Fruit fly (Drosophila melanogaster) S2 (cell line): Measurements from ENCODE around the gene Shawn.

Experiments
- CG8478 ChIP-seq: fragments of >200 bp; optimal IDR thresholded peaks from 2 replicates; lab custom pipeline; 2018
- CTCF ChIP-seq, 2 experiments: fragments of >200 bp; optimal IDR thresholded peaks; 2 replicates each; lab custom pipeline; 2018

Gene Shawn

DNA sequence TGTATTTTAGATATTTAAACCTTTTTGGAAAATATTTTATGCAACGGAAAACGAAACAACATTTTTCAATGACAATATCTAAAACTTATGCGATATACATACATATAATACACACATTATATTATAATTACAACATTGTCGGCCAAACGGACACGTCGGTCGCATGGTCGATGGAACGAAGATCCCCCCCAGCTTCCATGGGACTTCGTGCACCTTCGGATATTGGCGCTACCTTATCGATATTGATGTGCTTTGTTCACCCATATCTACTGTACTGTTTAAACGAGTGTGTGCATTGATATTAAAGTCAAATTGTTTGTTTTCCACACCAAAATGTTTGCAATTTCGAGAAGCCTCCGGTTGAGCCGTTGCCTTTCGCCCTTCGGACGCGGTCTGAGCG lies 14.1 kb downstream of the Shawn start, which contains the start of gene CG14212:
CG14212 (plus strand) TSS at position 301 of the 400 bp plus-strand sequence.
- TF ChIP-seq CG8478 (no peak), CTCF (optimal IDR thresholded peaks at IDR 0.05; lab: Kevin White, UChicago) (no peak)

DNA sequence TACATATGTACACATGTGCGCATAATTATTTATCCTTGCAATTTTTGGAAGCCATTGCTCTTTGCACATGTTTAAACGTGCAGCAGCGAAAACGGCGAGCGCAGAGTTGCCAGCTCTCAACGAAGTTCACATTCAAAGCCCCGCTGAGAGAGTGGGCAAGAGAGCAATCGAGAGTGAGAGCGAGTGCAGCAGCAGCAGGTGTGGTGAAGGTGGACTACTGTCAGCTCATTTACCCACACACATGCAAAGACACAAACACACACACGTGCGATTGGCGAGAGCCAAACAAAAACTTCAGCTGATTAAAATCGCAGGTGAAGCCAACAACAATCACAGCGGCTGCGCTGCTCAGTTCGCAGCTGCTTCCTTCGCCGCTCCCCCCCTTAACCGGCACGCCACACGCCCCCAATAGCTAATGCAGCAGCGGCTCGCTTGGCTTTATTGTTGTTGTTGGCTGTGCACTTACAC lies 20.1 kb downstream of the Shawn start:
- TF ChIP-seq CG8478 = no peak
- TF ChIP-seq CTCF (optimal IDR thresholded peaks at IDR 0.05; lab: Kevin White, UChicago) = no peak

- TF ChIP-seq CTCF (optimal IDR thresholded peaks at IDR 0.05; lab: Kevin White, UChicago) (no peak), CG8478 (no peak)
Observed at dm6 chrX:19637002-19637420, 25.7 kb downstream of the Shawn start.

dm6 chrX:19637434-19638327 lies 26.4 kb downstream of the Shawn start:
- TF ChIP-seq CG8478 (peak; percentile 53), CTCF (optimal IDR thresholded peaks at IDR 0.05; lab: Kevin White, UChicago) (no peak)

- TF ChIP-seq CTCF (optimal IDR thresholded peaks at IDR 0.05; lab: Kevin White, UChicago) (peak; percentile 19 to 48), CG8478 (no peak)
Observed at dm6 chrX:19638328-19638940, 27.1 kb downstream of the Shawn start, which contains the start of gene Rcd-1. Rcd-1 (plus strand) TSS chrX:19638767.

DNA sequence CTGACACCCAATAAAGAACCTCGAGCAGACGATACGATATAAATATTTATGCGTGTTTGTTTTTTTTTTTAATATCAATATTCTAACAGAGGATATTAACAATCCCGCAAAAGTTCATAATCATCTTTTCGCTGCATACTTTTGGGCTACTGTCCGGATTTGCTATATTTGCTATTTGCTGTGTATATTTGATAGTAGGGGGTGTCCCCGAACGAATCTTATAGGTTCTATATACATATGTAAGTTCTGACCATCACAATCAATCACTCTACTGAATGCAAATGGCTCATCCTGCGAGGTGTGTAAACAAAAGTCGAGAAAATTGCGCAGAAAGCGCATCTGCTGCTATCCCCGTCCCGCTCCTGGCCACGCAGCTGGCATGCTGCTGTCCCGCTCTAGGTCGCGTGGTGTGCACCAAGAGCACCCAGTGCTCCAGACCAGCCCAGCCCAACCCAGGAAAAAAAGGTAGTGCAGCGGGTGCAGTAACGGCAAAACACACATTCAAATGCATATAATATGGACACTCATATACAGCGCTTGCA lies 29.5 kb downstream of the Shawn start:
- TF ChIP-seq CG8478 (no peak), CTCF (optimal IDR thresholded peaks at IDR 0.05; lab: Kevin White, UChicago) (no peak)

- TF ChIP-seq CTCF (optimal IDR thresholded peaks at IDR 0.05; lab: Kevin White, UChicago) (no peak), CG8478 (no peak)
Observed at dm6 chrX:19642819-19643504, 31.6 kb downstream of the Shawn start, which contains the start of the genes CG12237 and Sec61gamma. CG12237 (minus strand) TSS chrX:19642869. Sec61gamma (plus strand) TSS chrX:19643327.

dm6 chrX:19645873-19646541 lies 34.7 kb downstream of the Shawn start, which contains the start of gene Arp10:
Arp10 (minus strand) TSS chrX:19646176.
- TF ChIP-seq CG8478 (no peak), CTCF (optimal IDR thresholded peaks at IDR 0.05; lab: Kevin White, UChicago) (no peak)

DNA sequence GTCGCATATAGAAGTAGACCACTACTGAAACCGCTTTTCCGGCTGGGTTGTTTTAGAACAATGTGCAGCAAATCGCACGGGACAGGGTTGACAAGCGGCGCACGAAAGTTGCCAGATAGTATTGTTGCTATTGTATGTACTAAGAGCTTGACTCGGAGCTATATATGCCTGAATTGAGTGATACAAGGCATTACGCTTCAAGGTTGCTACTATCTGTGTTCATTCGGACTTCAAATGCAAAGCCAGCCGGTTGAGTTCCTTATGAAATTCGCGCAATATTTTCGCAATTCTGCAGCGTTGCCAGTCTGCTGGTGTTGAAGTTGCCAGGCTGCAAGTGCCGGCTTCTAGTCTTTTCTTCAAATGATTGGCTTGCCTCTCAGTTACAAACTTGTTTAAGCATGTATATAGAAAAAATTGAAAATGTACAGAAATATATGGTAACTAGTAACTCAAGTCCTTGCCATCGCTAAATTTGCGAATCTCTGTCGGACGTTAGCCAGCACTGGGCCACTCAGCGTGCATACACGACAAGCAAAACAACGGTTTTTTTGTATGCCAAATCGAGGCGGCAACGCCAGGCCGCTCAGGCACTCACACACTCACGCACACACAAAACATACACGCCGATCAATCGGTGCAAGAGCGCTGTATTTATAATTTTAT lies 40.6 kb downstream of the Shawn start, which contains the start of the genes Ranbp21 and Elys:
Ranbp21 (minus strand) TSS at position 513 of the 663 bp plus-strand sequence.
Elys (plus strand) TSS at position 549 of the 663 bp plus-strand sequence.
- TF ChIP-seq CTCF (optimal IDR thresholded peaks at IDR 0.05; lab: Kevin White, UChicago) (peak in 1 of 2 experiments; percentile 23), CG8478 (no peak)

- TF ChIP-seq CG8478 (no peak), CTCF (optimal IDR thresholded peaks at IDR 0.05; lab: Kevin White, UChicago) (no peak)
Observed at dm6 chrX:19662583-19663195, 51.4 kb downstream of the Shawn start.

DNA sequence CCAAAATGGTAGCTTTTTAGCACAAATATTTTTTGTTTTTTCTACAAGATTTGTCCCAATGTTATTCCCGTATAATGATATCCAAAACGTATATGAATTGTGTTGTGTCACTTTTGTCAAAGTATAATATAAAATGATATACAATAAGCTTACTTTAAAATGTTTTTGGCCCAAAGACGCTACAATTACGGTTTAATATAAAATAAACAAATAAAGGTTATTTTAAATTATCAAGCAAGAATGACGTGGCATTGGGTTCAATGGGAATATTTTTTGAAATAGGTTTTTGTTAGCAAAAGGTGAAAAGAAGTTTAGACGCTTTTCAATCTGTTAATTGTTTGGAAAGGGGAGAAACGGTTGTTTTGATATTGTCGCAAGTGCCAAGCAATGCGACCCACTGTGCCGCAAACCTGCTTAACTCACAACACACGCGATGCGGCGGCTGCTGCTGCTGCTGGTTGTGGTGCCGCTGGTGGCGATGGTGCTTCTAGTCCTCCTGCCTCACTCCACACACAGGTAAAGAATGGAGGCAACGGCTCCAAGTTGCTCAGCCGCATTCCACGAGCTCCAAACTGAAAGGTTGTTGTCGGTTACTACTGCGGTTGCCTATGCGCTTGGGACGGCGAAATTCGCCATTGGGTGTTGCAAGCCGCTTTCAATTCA lies 52.0 kb downstream of the Shawn start:
- TF ChIP-seq CTCF (optimal IDR thresholded peaks at IDR 0.05; lab: Kevin White, UChicago) (no peak), CG8478 (no peak)

dm6 chrX:19663859-19664728 lies 52.8 kb downstream of the Shawn start, which contains the start of the genes CG14223 and Ssu72:
CG14223 (minus strand) TSS chrX:19663971.
Ssu72 (plus strand) TSS chrX:19664561.
- TF ChIP-seq CTCF (optimal IDR thresholded peaks at IDR 0.05; lab: Kevin White, UChicago) = no peak
- no peak for TF ChIP-seq CG8478
